Fruit fly (Drosophila melanogaster): ENCODE results near the gene Nepl15.

Gene Nepl15

dm6 chr3R:22726031-22726770, 39.8 kb downstream of the Nepl15 start, which contains the start of gene RNF220 (continued):
- TF ChIP-seq CG4404 (GFP tag; IDR thresholded peaks at IDR 0.05) (no peak), CG17568 (GFP tag; optimal IDR thresholded peaks at IDR 0.05) (no peak), shn (GFP tag; optimal IDR thresholded peaks at IDR 0.05) (no peak), CG10267 (tag; optimal IDR thresholded peaks at IDR 0.05) (no peak), bowl (GFP tag; IDR thresholded peaks at IDR 0.05) (no peak), Bgb (GFP tag; IDR thresholded peaks at IDR 0.05; ENCODE audit: partially characterized antibody) (peak; percentile 75)

- TF ChIP-seq Hr39 (optimal IDR thresholded peaks at IDR 0.05) = no peak
- TF ChIP-seq CG34224 (GFP tag; IDR thresholded peaks at IDR 0.05; ENCODE audit: partially characterized antibody) = peak; percentile 86
- TF ChIP-seq CG15269 (tag; optimal IDR thresholded peaks at IDR 0.05) = peak; percentile 86
- peak; percentile 66 for TF ChIP-seq CG6683 (GFP tag; optimal IDR thresholded peaks at IDR 0.05)
- peak; percentile 14 for TF ChIP-seq CG6854 (GFP tag; optimal IDR thresholded peaks at IDR 0.05)
- TF ChIP-seq CG4328 (GFP tag; optimal IDR thresholded peaks at IDR 0.05) = peak; percentile 51
- no peak for TF ChIP-seq eve (GFP tag; optimal IDR thresholded peaks at IDR 0.05)
- TF ChIP-seq CG12219 (GFP tag; optimal IDR thresholded peaks at IDR 0.05) = peak; percentile 45
- TF ChIP-seq Neu2 (GFP tag; optimal IDR thresholded peaks at IDR 0.05; ENCODE audit: borderline replicate concordance) = no peak
- peak; percentile 70 for TF ChIP-seq CG4730 (GFP tag; IDR thresholded peaks at IDR 0.05)
- TF ChIP-seq BEAF-32 (GFP tag; optimal IDR thresholded peaks at IDR 0.05) = peak; percentile 83
- no peak for TF ChIP-seq Poxn (GFP tag; IDR thresholded peaks at IDR 0.05)
- TF ChIP-seq sima (GFP tag; optimal IDR thresholded peaks at IDR 0.05) = no peak
- peak; percentile 23 for TF ChIP-seq CG9609 (GFP tag; optimal IDR thresholded peaks at IDR 0.05)
- peak; percentile 61 for TF ChIP-seq CG6272 (GFP tag; IDR thresholded peaks at IDR 0.05)
- no peak for TF ChIP-seq shn (GFP tag; optimal IDR thresholded peaks at IDR 0.05)
- no peak for TF ChIP-seq danr (GFP tag; IDR thresholded peaks at IDR 0.05)
- TF ChIP-seq nom (GFP tag; optimal IDR thresholded peaks at IDR 0.05) = peak; percentile 35
- no peak for TF ChIP-seq NC2α (GFP tag; optimal IDR thresholded peaks at IDR 0.05)
- TF ChIP-seq Optix (GFP tag; IDR thresholded peaks at IDR 0.05) = no peak
- TF ChIP-seq CG13894 (tag; optimal IDR thresholded peaks at IDR 0.05) = peak; percentile 81
- peak; percentile 82 for TF ChIP-seq ci (GFP tag; IDR thresholded peaks at IDR 0.05)
- TF ChIP-seq br (optimal IDR thresholded peaks at IDR 0.05) = no peak
- peak; percentile 78 for TF ChIP-seq sna (GFP tag; IDR thresholded peaks at IDR 0.05; ENCODE audit: partially characterized antibody)
- TF ChIP-seq nerfin-1 (tag; optimal IDR thresholded peaks at IDR 0.05) = peak; percentile 66
- peak; percentile 62 for TF ChIP-seq CG12299 (tag; optimal IDR thresholded peaks at IDR 0.05)
- TF ChIP-seq emc (GFP tag; optimal IDR thresholded peaks at IDR 0.05) = no peak
- peak; percentile 81 for TF ChIP-seq Sox100B (GFP tag; optimal IDR thresholded peaks at IDR 0.05)
- TF ChIP-seq insv (GFP tag; optimal IDR thresholded peaks at IDR 0.05) = peak in 1 of 2 experiments; percentile 6
- peak; percentile 82 for TF ChIP-seq Med (GFP tag)
- peak; percentile 77 for TF ChIP-seq tap (tag; optimal IDR thresholded peaks at IDR 0.05)
- TF ChIP-seq Aef1 (GFP tag; IDR thresholded peaks at IDR 0.05) = peak; percentile 56; the same call in 1 of the 3 replicates
- peak; percentile 85 for TF ChIP-seq lab (GFP tag; optimal IDR thresholded peaks at IDR 0.05)
- TF ChIP-seq CG31388 (GFP tag; optimal IDR thresholded peaks at IDR 0.05) = peak; percentile 31
- TF ChIP-seq CG32772 (GFP tag; IDR thresholded peaks at IDR 0.05) = peak; percentile 64
- no peak for TF ChIP-seq CG7357 (GFP tag; IDR thresholded peaks at IDR 0.05)
- peak; percentile 70 for TF ChIP-seq CG15601 (tag; optimal IDR thresholded peaks at IDR 0.05)
- peak; percentile 68 for TF ChIP-seq CG9437 (GFP tag; optimal IDR thresholded peaks at IDR 0.05)
- TF ChIP-seq CHES-1-like (GFP tag; optimal IDR thresholded peaks at IDR 0.05) = peak; percentile 58
- TF ChIP-seq Rx (GFP tag; IDR thresholded peaks at IDR 0.05) = no peak
- peak; percentile 59 for TF ChIP-seq pzg (GFP tag; optimal IDR thresholded peaks at IDR 0.05)
Measured at dm6 chr3R:22724149-22724973, 41.6 kb downstream of the Nepl15 start, which contains the start of gene Irp-1A. Irp-1A (minus strand) TSS chr3R:22724587.
